Fruit fly (Drosophila melanogaster): Measurements from ENCODE around the gene CG7990.

Gene CG7990

DNA sequence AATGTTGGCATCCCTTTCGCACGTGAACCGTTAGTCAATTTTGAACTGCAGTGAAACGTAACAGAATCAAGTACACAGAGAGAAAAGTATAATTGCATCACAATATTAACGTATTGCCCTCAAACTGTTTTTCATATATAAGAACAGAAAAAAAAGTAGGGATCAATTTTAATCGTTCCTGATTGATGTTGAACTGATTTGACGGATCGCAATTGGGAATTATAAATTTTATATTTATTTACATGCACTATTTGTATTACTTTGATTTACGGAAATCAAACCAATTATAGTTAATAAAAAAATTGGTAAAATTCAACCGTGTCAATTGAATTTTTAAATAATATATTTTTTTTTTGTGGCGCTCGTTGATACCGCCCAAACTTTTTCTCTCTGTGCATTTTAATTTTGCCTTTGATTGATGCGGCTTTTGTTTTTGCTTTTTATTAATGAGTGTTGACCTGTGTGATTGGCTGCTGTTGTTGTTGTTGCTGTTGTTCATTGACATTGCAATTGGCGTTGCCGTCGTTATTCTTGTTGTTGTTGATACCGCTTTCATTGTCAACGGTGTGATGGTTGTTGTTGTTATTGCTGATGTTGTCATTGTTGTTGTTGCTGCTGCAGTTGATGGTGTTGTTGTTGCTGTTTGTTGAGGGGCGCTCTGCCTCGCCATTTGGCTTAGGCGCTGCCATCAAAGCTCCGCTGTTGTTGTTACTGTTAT lies 49.0 kb downstream of the CG7990 start (continued):
- TF ChIP-seq gt (GFP tag; IDR thresholded peaks at IDR 0.05), result no peak
- 0 out of 2 replicates have a peak, but pooled peaks have one; percentile 27 for TF ChIP-seq CG4730 (GFP tag; IDR thresholded peaks at IDR 0.05)
- TF ChIP-seq ap (GFP tag; IDR thresholded peaks at IDR 0.05), result peak; percentile 31; the same call in 1 of the 2 replicates
- peak; percentile 55 for TF ChIP-seq CG17829 (tag; optimal IDR thresholded peaks at IDR 0.05)
- 0 out of 3 replicates have a peak, but pooled peaks have one; percentile 9 for TF ChIP-seq z (GFP tag; IDR thresholded peaks at IDR 0.05)
- TF ChIP-seq CG1529 (GFP tag; optimal IDR thresholded peaks at IDR 0.05), result peak; percentile 36
- TF ChIP-seq B-H1 (GFP tag; IDR thresholded peaks at IDR 0.05), result peak; percentile 45; the same call in 2 of the 3 replicates
- peak; percentile 62 for TF ChIP-seq lab (GFP tag; optimal IDR thresholded peaks at IDR 0.05)
- TF ChIP-seq phol (tag; optimal IDR thresholded peaks at IDR 0.05), result peak; percentile 77
- TF ChIP-seq CTCF (GFP tag; optimal IDR thresholded peaks at IDR 0.05), result no peak
- peak; percentile 67 for TF ChIP-seq Med (GFP tag)
- peak; percentile 2 for TF ChIP-seq CG2116 (GFP tag; optimal IDR thresholded peaks at IDR 0.05)
- no peak for TF ChIP-seq C15 (GFP tag; IDR thresholded peaks at IDR 0.05)
- TF ChIP-seq NfI (GFP tag; optimal IDR thresholded peaks at IDR 0.05), result peak; percentile 38
- no peak for TF ChIP-seq CG13123 (GFP tag; optimal IDR thresholded peaks at IDR 0.05)
- peak; percentile 17 for TF ChIP-seq CG2202 (tag; optimal IDR thresholded peaks at IDR 0.05)
- TF ChIP-seq CG18011 (GFP tag; optimal IDR thresholded peaks at IDR 0.05), result no peak
- TF ChIP-seq CG3847 (GFP tag; IDR thresholded peaks at IDR 0.05), result peak; percentile 31; the same call in 1 of the 2 replicates
- peak; percentile 27; the same call in 1 of the 2 replicates for TF ChIP-seq wor (GFP tag; IDR thresholded peaks at IDR 0.05)
- TF ChIP-seq Nf-YA (GFP tag; IDR thresholded peaks at IDR 0.05), result no peak
- TF ChIP-seq CG11456 (GFP tag; IDR thresholded peaks at IDR 0.05), result no peak
- peak; percentile 17; the same call in 1 of the 2 replicates for TF ChIP-seq ssp (GFP tag; IDR thresholded peaks at IDR 0.05)
- peak; percentile 39; the same call in 1 of the 2 replicates for TF ChIP-seq E2f1 (GFP tag; IDR thresholded peaks at IDR 0.05)
- no peak for TF ChIP-seq HLHmδ (GFP tag; optimal IDR thresholded peaks at IDR 0.05)
- 0 out of 2 replicates have a peak, but pooled peaks have one; percentile 14 for TF ChIP-seq danr (GFP tag; IDR thresholded peaks at IDR 0.05)
- TF ChIP-seq CG2712 (tag; optimal IDR thresholded peaks at IDR 0.05), result peak; percentile 71
- no peak for TF ChIP-seq CG30020 (tag; optimal IDR thresholded peaks at IDR 0.05)
- no peak for TF ChIP-seq sc (optimal IDR thresholded peaks at IDR 0.05)
- TF ChIP-seq sc (GFP tag; optimal IDR thresholded peaks at IDR 0.05), result peak; percentile 41
- TF ChIP-seq sisA (GFP tag; IDR thresholded peaks at IDR 0.05), result peak; percentile 46
- peak; percentile 55 for TF ChIP-seq Max (GFP tag; optimal IDR thresholded peaks at IDR 0.05)
- peak; percentile 1 for TF ChIP-seq CG12942 (GFP tag; optimal IDR thresholded peaks at IDR 0.05)
- peak; percentile 28 for TF ChIP-seq Abd-B (GFP tag; optimal IDR thresholded peaks at IDR 0.05)
- peak in 1 of 2 experiments; percentile 79 for TF ChIP-seq Hr51 (GFP tag; optimal IDR thresholded peaks at IDR 0.05)
- TF ChIP-seq Rfx (GFP tag; IDR thresholded peaks at IDR 0.05), result peak; percentile 4; the same call in 1 of the 2 replicates
- TF ChIP-seq slbo (GFP tag; IDR thresholded peaks at IDR 0.05), result peak; percentile 47
- no peak for TF ChIP-seq MTF-1 (GFP tag; optimal IDR thresholded peaks at IDR 0.05; ENCODE audit: borderline replicate concordance)
- TF ChIP-seq CG4360 (GFP tag; IDR thresholded peaks at IDR 0.05), result peak; percentile 91
- peak; percentile 51 for TF ChIP-seq gcm (GFP tag; optimal IDR thresholded peaks at IDR 0.05)
- TF ChIP-seq her (GFP tag; optimal IDR thresholded peaks at IDR 0.05), result no peak
- peak; percentile 36 for TF ChIP-seq chn (GFP tag; optimal IDR thresholded peaks at IDR 0.05)
- no peak for TF ChIP-seq H2.0 (GFP tag; IDR thresholded peaks at IDR 0.05)
- TF ChIP-seq Camta (GFP tag; optimal IDR thresholded peaks at IDR 0.05), result peak; percentile 6
- no peak for TF ChIP-seq slp2 (GFP tag; optimal IDR thresholded peaks at IDR 0.05)
- peak; percentile 62 for TF ChIP-seq CG3281 (GFP tag; optimal IDR thresholded peaks at IDR 0.05)
- peak; percentile 45 for TF ChIP-seq stc (GFP tag; IDR thresholded peaks at IDR 0.05)
- peak; percentile 64 for TF ChIP-seq CG9437 (GFP tag; optimal IDR thresholded peaks at IDR 0.05)
- peak; percentile 36; the same call in 1 of the 3 replicates for TF ChIP-seq CG14050 (GFP tag; IDR thresholded peaks at IDR 0.05)
- 0 out of 3 replicates have a peak, but pooled peaks have one; percentile 8 for TF ChIP-seq so (GFP tag; IDR thresholded peaks at IDR 0.05)
- peak; percentile 3 for TF ChIP-seq CG5180 (GFP tag; optimal IDR thresholded peaks at IDR 0.05)

All from whole organism, embryonic.